Fruit fly (Drosophila melanogaster) whole organism: Measurements from ENCODE around the gene Afg3l2.

Experiments
- CG8478 ChIP-seq: fragments of >200 bp; optimal IDR thresholded peaks from 2 replicates; lab custom pipeline; 2018; ENCODE audit warnings: inconsistent platforms
- EcR ChIP-seq, 2 experiments: fragments of >200 bp; optimal IDR thresholded peaks; 2 replicates each; lab custom pipeline; 2017; ENCODE audit warnings: missing biosample characterization in 2 of 2, missing genetic modification characterization in 2 of 2, missing genetic modification reagents in 2 of 2
- pan ChIP-seq: fragments of >200 bp; optimal IDR thresholded peaks from 2 replicates; lab custom pipeline; 2017
- psq ChIP-seq: fragments of >200 bp; optimal IDR thresholded peaks from 2 replicates; lab custom pipeline; 2017

dm6 chr3L:17264116-17264515 is 22.2 kb upstream of the Afg3l2 start, which contains the start of gene CG13723:
- TF ChIP-seq EcR (GFP tag; optimal IDR thresholded peaks at IDR 0.05; lab: Kevin White, UChicago) (no peak), psq (no peak), CG8478 (lab: Kevin White, UChicago) (no peak), pan (lab: Kevin White, UChicago) (no peak)
